Fruit fly (Drosophila melanogaster): ENCODE results near the gene CG11696.

CG11696 gene

dm6 chrX:11569956-11570695 lies 3.4 kb upstream of the CG11696 start, which contains the start of the genes Polr2A and CG11699 (continued):
- TF ChIP-seq CG3847 (GFP tag; IDR thresholded peaks at IDR 0.05), result peak; percentile 67
- no peak for TF ChIP-seq Ravus (GFP tag; IDR thresholded peaks at IDR 0.05)
- no peak for TF ChIP-seq CG8765 (GFP tag; IDR thresholded peaks at IDR 0.05)
- no peak for TF ChIP-seq Hr51 (GFP tag; optimal IDR thresholded peaks at IDR 0.05)
- TF ChIP-seq wdn (GFP tag; IDR thresholded peaks at IDR 0.05), result no peak
- no peak for TF ChIP-seq tup (GFP tag; optimal IDR thresholded peaks at IDR 0.05)
- no peak for TF ChIP-seq CG1529 (GFP tag; optimal IDR thresholded peaks at IDR 0.05)
- no peak for TF ChIP-seq E2f1 (GFP tag; IDR thresholded peaks at IDR 0.05)
- TF ChIP-seq bab2 (GFP tag; optimal IDR thresholded peaks at IDR 0.05), result no peak
- peak; percentile 38 for TF ChIP-seq CG17186 (GFP tag; optimal IDR thresholded peaks at IDR 0.05)
- TF ChIP-seq sug (tag; optimal IDR thresholded peaks at IDR 0.05), result peak; percentile 75
- no peak for TF ChIP-seq Eip74EF (GFP tag; optimal IDR thresholded peaks at IDR 0.05)
- peak; percentile 52 for TF ChIP-seq Dp (GFP tag; optimal IDR thresholded peaks at IDR 0.05)
- TF ChIP-seq CG18619 (GFP tag; optimal IDR thresholded peaks at IDR 0.05), result no peak
- peak in 1 of 2 experiments; percentile 47 for TF ChIP-seq tll (GFP tag; optimal IDR thresholded peaks at IDR 0.05)
- TF ChIP-seq NK7.1 (GFP tag; optimal IDR thresholded peaks at IDR 0.05), result no peak
- TF ChIP-seq CG2199 (GFP tag; IDR thresholded peaks at IDR 0.05), result no peak
- TF ChIP-seq lbe (GFP tag; optimal IDR thresholded peaks at IDR 0.05), result peak; percentile 44
- TF ChIP-seq Hey (tag; optimal IDR thresholded peaks at IDR 0.05), result no peak
- TF ChIP-seq CG2116 (GFP tag; optimal IDR thresholded peaks at IDR 0.05), result peak; percentile 54
- peak; percentile 57 for TF ChIP-seq Hr3 (GFP tag; optimal IDR thresholded peaks at IDR 0.05)
- TF ChIP-seq mld (GFP tag; IDR thresholded peaks at IDR 0.05; ENCODE audit: partially characterized antibody), result no peak
- TF ChIP-seq CG18764 (GFP tag; optimal IDR thresholded peaks at IDR 0.05), result no peak
- TF ChIP-seq CG10431 (GFP tag; optimal IDR thresholded peaks at IDR 0.05), result no peak
- TF ChIP-seq CG12155 (GFP tag; optimal IDR thresholded peaks at IDR 0.05), result peak; percentile 45
- no peak; the same call in 2 of the 3 replicates for TF ChIP-seq CG17361 (GFP tag; IDR thresholded peaks at IDR 0.05)
- TF ChIP-seq H2.0 (GFP tag; IDR thresholded peaks at IDR 0.05), result no peak
- TF ChIP-seq Xrp1 (GFP tag; IDR thresholded peaks at IDR 0.05), result 0 out of 2 replicates have a peak, but pooled peaks have one; percentile 26
- TF ChIP-seq CG4282 (GFP tag; optimal IDR thresholded peaks at IDR 0.05), result no peak
- no peak for TF ChIP-seq pita (GFP tag; optimal IDR thresholded peaks at IDR 0.05)
- TF ChIP-seq CG18011 (GFP tag; optimal IDR thresholded peaks at IDR 0.05), result no peak
- TF ChIP-seq CG8281 (tag; optimal IDR thresholded peaks at IDR 0.05), result no peak
- TF ChIP-seq CG31388 (GFP tag; optimal IDR thresholded peaks at IDR 0.05), result no peak
- TF ChIP-seq aop (GFP tag; IDR thresholded peaks at IDR 0.05), result no peak
- no peak for TF ChIP-seq hbn (GFP tag; IDR thresholded peaks at IDR 0.05; ENCODE audit: partially characterized antibody)
- no peak for TF ChIP-seq Doc2 (GFP tag; IDR thresholded peaks at IDR 0.05)
- TF ChIP-seq TFAM (GFP tag; optimal IDR thresholded peaks at IDR 0.05), result no peak
- no peak for TF ChIP-seq HLH4C (GFP tag; IDR thresholded peaks at IDR 0.05; ENCODE audit: partially characterized antibody)
- no peak for TF ChIP-seq CG1832 (GFP tag; optimal IDR thresholded peaks at IDR 0.05)
- no peak for TF ChIP-seq HLH54F (GFP tag; optimal IDR thresholded peaks at IDR 0.05)
- no peak for TF ChIP-seq esg (GFP tag; conservative IDR thresholded peaks at IDR 0.05)
- TF ChIP-seq jumu (GFP tag; optimal IDR thresholded peaks at IDR 0.05), result peak; percentile 34
- TF ChIP-seq her (GFP tag; optimal IDR thresholded peaks at IDR 0.05), result no peak
- peak; percentile 81 for TF ChIP-seq Ets65A (GFP tag)
- TF ChIP-seq crp (GFP tag; optimal IDR thresholded peaks at IDR 0.05), result peak; percentile 3 to 90
- TF ChIP-seq luna (GFP tag; optimal IDR thresholded peaks at IDR 0.05), result no peak
- peak; percentile 21 for TF ChIP-seq CG4424 (GFP tag; optimal IDR thresholded peaks at IDR 0.05)
- TF ChIP-seq Mad (GFP tag; optimal IDR thresholded peaks at IDR 0.05), result peak; percentile 26
- TF ChIP-seq Drgx (GFP tag; IDR thresholded peaks at IDR 0.05), result no peak
- TF ChIP-seq CG15601 (tag; optimal IDR thresholded peaks at IDR 0.05), result peak; percentile 39

Data from whole organism, embryonic.